Worm (Caenorhabditis elegans) whole organism, L2 larva: ENCODE data around the gene cdc-25.3.

ENCODE experiments used
- C34F6.9 ChIP-seq: fragments of 150-350 bp; optimal IDR thresholded peaks from 2 replicates; lab custom pipeline; 2014; ENCODE audit warnings: missing biosample characterization, missing genetic modification characterization
- F13H6.1 ChIP-seq: sonication (generic microtip); optimal IDR thresholded peaks from 2 replicates; lab custom pipeline; 2016; ENCODE audit warnings: missing genetic modification characterization, missing compliant biosample characterization
- R02D3.7 ChIP-seq: fragments of 150-350 bp; optimal IDR thresholded peaks from 2 replicates; lab custom pipeline; 2014; ENCODE audit warnings: missing biosample characterization, missing genetic modification characterization
- Y55F3AM.14 ChIP-seq: fragments of 200-800 bp; sonication (Bioruptor generic); optimal IDR thresholded peaks from 2 replicates; lab custom pipeline; 2018; ENCODE audit warnings: mild to moderate bottlenecking, missing genetic modification characterization, missing compliant biosample characterization
- ZK546.5 ChIP-seq: sonication (generic microtip); optimal IDR thresholded peaks from 2 replicates; lab custom pipeline; 2017; ENCODE audit warnings: missing biosample characterization, missing genetic modification characterization
- alr-1 ChIP-seq: fragments of 150-350 bp; optimal IDR thresholded peaks from 2 replicates; lab custom pipeline; 2014; ENCODE audit warnings: missing biosample characterization, missing genetic modification characterization
- aly-2 ChIP-seq: fragments of 150-350 bp; optimal IDR thresholded peaks from 2 replicates; lab custom pipeline; 2014; ENCODE audit warnings: missing biosample characterization, missing genetic modification characterization
- ama-1 ChIP-seq: fragments of 150-350 bp; optimal IDR thresholded peaks from 2 replicates; lab custom pipeline; 2018; ENCODE audit warnings: inconsistent platforms
- ceh-16 ChIP-seq: fragments of 150-350 bp; optimal IDR thresholded peaks from 2 replicates; lab custom pipeline; 2014; ENCODE audit warnings: missing biosample characterization, missing genetic modification characterization
- ceh-82 ChIP-seq: fragments of 150-350 bp; optimal IDR thresholded peaks from 2 replicates; lab custom pipeline; 2014; ENCODE audit warnings: missing biosample characterization, missing genetic modification characterization
- crh-2 ChIP-seq: sonication (generic microtip); optimal IDR thresholded peaks from 2 replicates; lab custom pipeline; 2017; ENCODE audit warnings: missing biosample characterization, missing genetic modification characterization
- egl-27 ChIP-seq: sonication (generic microtip); optimal IDR thresholded peaks from 3 replicates; lab custom pipeline; 2017; ENCODE audit warnings: missing biosample characterization, missing genetic modification reagents, missing genetic modification characterization
- elt-1 ChIP-seq: fragments of 150-350 bp; optimal IDR thresholded peaks from 2 replicates; lab custom pipeline; 2014; ENCODE audit warnings: missing biosample characterization, missing genetic modification characterization
- elt-3 ChIP-seq: sonication (generic microtip); optimal IDR thresholded peaks from 2 replicates; lab custom pipeline; 2017; ENCODE audit warnings: missing biosample characterization, missing genetic modification characterization
- fos-1 ChIP-seq: fragments of 150-350 bp; optimal IDR thresholded peaks from 2 replicates; lab custom pipeline; 2014; ENCODE audit warnings: missing biosample characterization, missing genetic modification characterization
- lin-11 ChIP-seq: fragments of 150-350 bp; sonication (generic microtip); optimal IDR thresholded peaks from 2 replicates; lab custom pipeline; 2014; ENCODE audit warnings: missing biosample characterization, missing genetic modification characterization, inconsistent platforms, mixed read lengths
- lin-13 ChIP-seq: fragments of 150-350 bp; optimal IDR thresholded peaks from 2 replicates; lab custom pipeline; 2014; ENCODE audit warnings: missing biosample characterization, missing genetic modification reagents, missing genetic modification characterization
- lin-39 ChIP-seq: fragments of 150-350 bp; optimal IDR thresholded peaks from 2 replicates; lab custom pipeline; 2014; ENCODE audit warnings: missing biosample characterization, missing genetic modification reagents, missing genetic modification characterization
- lsy-2 ChIP-seq, 2 experiments: fragments of 150-350 bp in 1 of 2; sonication (generic microtip) in 1 of 2; optimal IDR thresholded peaks; 2 replicates each; lab custom pipeline; 2014 to 2017; ENCODE audit warnings: missing biosample characterization in 2 of 2, missing genetic modification characterization in 2 of 2
- mbf-1 ChIP-seq: sonication (generic microtip); optimal IDR thresholded peaks from 2 replicates; lab custom pipeline; 2017; ENCODE audit warnings: missing biosample characterization, missing genetic modification characterization
- mdl-1 ChIP-seq, 2 experiments: fragments of 150-350 bp in 1 of 2; sonication (generic microtip) in 1 of 2; optimal IDR thresholded peaks; 2 replicates each; lab custom pipeline; 2017; ENCODE audit warnings: missing biosample characterization in 2 of 2, missing genetic modification characterization in 2 of 2
- nhr-10 ChIP-seq: sonication (generic microtip); optimal IDR thresholded peaks from 2 replicates; lab custom pipeline; 2017; ENCODE audit warnings: missing biosample characterization, missing genetic modification characterization
- nhr-12 ChIP-seq: fragments of 150-350 bp; optimal IDR thresholded peaks from 2 replicates; lab custom pipeline; 2014; ENCODE audit warnings: missing biosample characterization, missing genetic modification characterization
- nhr-23 ChIP-seq: fragments of 150-350 bp; optimal IDR thresholded peaks from 2 replicates; lab custom pipeline; 2014; ENCODE audit warnings: missing biosample characterization, missing genetic modification reagents, missing genetic modification characterization
- nhr-237 ChIP-seq: fragments of 150-350 bp; optimal IDR thresholded peaks from 2 replicates; lab custom pipeline; 2014; ENCODE audit warnings: missing biosample characterization, missing genetic modification characterization
- nhr-25 ChIP-seq: fragments of 150-350 bp; sonication (generic microtip); optimal IDR thresholded peaks from 3 replicates; lab custom pipeline; 2014; ENCODE audit warnings: missing biosample characterization, missing genetic modification characterization
- nhr-6 ChIP-seq: fragments of 150-350 bp; optimal IDR thresholded peaks from 2 replicates; lab custom pipeline; 2014; ENCODE audit warnings: missing biosample characterization, missing genetic modification characterization
- nhr-77 ChIP-seq: fragments of 150-350 bp; optimal IDR thresholded peaks from 2 replicates; lab custom pipeline; 2014; ENCODE audit warnings: missing biosample characterization, missing genetic modification characterization
- peb-1 ChIP-seq: fragments of 150-350 bp; optimal IDR thresholded peaks from 2 replicates; lab custom pipeline; 2014; ENCODE audit warnings: missing biosample characterization, missing genetic modification characterization
- sem-4 ChIP-seq: fragments of 150-350 bp; optimal IDR thresholded peaks from 2 replicates; lab custom pipeline; 2014; ENCODE audit warnings: missing biosample characterization, missing genetic modification reagents, missing genetic modification characterization
- skn-1 ChIP-seq: sonication (generic microtip); optimal IDR thresholded peaks from 2 replicates; lab custom pipeline; 2017; ENCODE audit warnings: missing biosample characterization, missing genetic modification characterization
- sma-3 ChIP-seq: sonication (generic microtip); optimal IDR thresholded peaks from 2 replicates; lab custom pipeline; 2016; ENCODE audit warnings: missing genetic modification reagents, missing genetic modification characterization, missing compliant biosample characterization
- sma-9 ChIP-seq, 2 experiments: fragments of 150-350 bp in 1 of 2; sonication (generic microtip) in 1 of 2; optimal IDR thresholded peaks; 2 replicates each; lab custom pipeline; 2014 to 2016; ENCODE audit warnings: missing genetic modification characterization in 2 of 2, mild to moderate bottlenecking in 1 of 2, missing biosample characterization in 1 of 2, missing compliant biosample characterization in 1 of 2, missing genetic modification reagents in 1 of 2, moderate library complexity in 1 of 2
- snpc-4 ChIP-seq: fragments of 150-350 bp; optimal IDR thresholded peaks from 2 replicates; lab custom pipeline; 2014; ENCODE audit warnings: missing biosample characterization, missing genetic modification characterization
- unc-39 ChIP-seq: fragments of 150-350 bp; optimal IDR thresholded peaks from 2 replicates; lab custom pipeline; 2014; ENCODE audit warnings: missing biosample characterization, missing genetic modification characterization
- unc-55 ChIP-seq: fragments of 150-350 bp; sonication (generic microtip); optimal IDR thresholded peaks from 3 replicates; lab custom pipeline; 2014; ENCODE audit warnings: missing biosample characterization, missing genetic modification reagents, missing genetic modification characterization
- unc-62 ChIP-seq: fragments of 150-350 bp; optimal IDR thresholded peaks from 2 replicates; lab custom pipeline; 2014; ENCODE audit warnings: missing biosample characterization, missing genetic modification reagents, missing genetic modification characterization
- zag-1 ChIP-seq: fragments of 150-350 bp; optimal IDR thresholded peaks from 2 replicates; lab custom pipeline; 2014; ENCODE audit warnings: missing biosample characterization, missing genetic modification characterization
- ztf-1 ChIP-seq: fragments of 200-800 bp; sonication (Bioruptor generic); conservative IDR thresholded peaks from 2 replicates; pipeline ENCODE4 v1.3.6; 2022; ENCODE audit warnings: missing genetic modification characterization, missing compliant biosample characterization
- ztf-4 ChIP-seq: fragments of 150-350 bp; optimal IDR thresholded peaks from 2 replicates; lab custom pipeline; 2014; ENCODE audit warnings: missing biosample characterization, missing genetic modification characterization

The cdc-25.3 gene

ce11 chrIII:8873990-8874668 lies 43.6 kb downstream of the cdc-25.3 start (continued):
- TF ChIP-seq elt-1 (tag; lab: Kevin White, UChicago) (no peak), C34F6.9 (tag; lab: Kevin White, UChicago) (peak; percentile 90), egl-27 (peak; percentile 41), unc-39 (tag; lab: Kevin White, UChicago) (no peak), nhr-25 (tag; lab: Kevin White, UChicago) (peak; percentile 61), elt-3 (tag; lab: Kevin White, UChicago) (no peak), lin-13 (GFP tag; lab: Kevin White, UChicago) (peak; percentile 76), sma-3 (GFP tag; lab: Kevin White, UChicago) (no peak), skn-1 (tag; lab: Kevin White, UChicago) (no peak), ZK546.5 (tag; lab: Kevin White, UChicago) (no peak), nhr-23 (tag; lab: Kevin White, UChicago) (no peak), sma-9 (GFP tag; optimal IDR thresholded peaks at IDR 0.05; lab: Kevin White, UChicago) (peak; percentile 76), sma-9 (tag; optimal IDR thresholded peaks at IDR 0.05; lab: Kevin White, UChicago) (no peak)

DNA sequence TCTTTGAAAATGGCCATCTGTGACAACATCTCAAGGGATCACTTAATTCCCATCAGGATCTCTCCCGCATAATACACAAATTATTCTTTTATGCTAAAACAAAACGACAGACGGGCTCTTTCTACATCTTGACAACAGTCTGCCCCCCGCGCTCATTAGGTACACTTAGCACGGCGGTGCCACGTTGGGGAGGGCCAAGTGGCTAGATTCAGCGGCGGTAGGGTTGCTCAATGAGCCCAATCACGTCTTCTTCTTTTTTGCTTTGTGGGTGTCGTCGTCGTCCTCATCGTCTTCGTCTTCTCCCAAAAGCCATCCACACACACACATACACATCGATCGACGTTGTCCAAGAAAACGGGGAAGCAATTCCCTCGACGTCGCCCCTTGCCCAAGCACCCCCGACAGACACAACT lies 44.7 kb downstream of the cdc-25.3 start:
- TF ChIP-seq Y55F3AM.14 (GFP tag; lab: Kevin White, UChicago) (peak; percentile 37), zag-1 (peak; percentile 55), nhr-25 (tag; lab: Kevin White, UChicago) (no peak), unc-39 (tag; lab: Kevin White, UChicago) (no peak), ztf-1 (GFP tag; lab: Robert Waterston, UW) (0 out of 2 replicates have a peak, but pooled peaks have one; percentile 43), F13H6.1 (tag; lab: Kevin White, UChicago) (no peak), lsy-2 (tag; optimal IDR thresholded peaks at IDR 0.05; lab: Kevin White, UChicago) (no peak), nhr-237 (tag; lab: Kevin White, UChicago) (no peak), nhr-10 (tag; lab: Kevin White, UChicago) (no peak), ceh-16 (tag; lab: Kevin White, UChicago) (no peak), mbf-1 (no peak), sem-4 (tag; lab: Kevin White, UChicago) (no peak), fos-1 (tag; lab: Kevin White, UChicago) (no peak), C34F6.9 (tag; lab: Kevin White, UChicago) (no peak), elt-1 (tag; lab: Kevin White, UChicago) (no peak), nhr-23 (tag; lab: Kevin White, UChicago) (no peak), ZK546.5 (tag; lab: Kevin White, UChicago) (no peak), sma-3 (GFP tag; lab: Kevin White, UChicago) (no peak), unc-62 (GFP tag; lab: Kevin White, UChicago) (no peak), lin-11 (tag; lab: Kevin White, UChicago) (no peak), peb-1 (tag; lab: Kevin White, UChicago) (no peak), nhr-77 (tag; lab: Kevin White, UChicago) (no peak), aly-2 (tag; lab: Kevin White, UChicago) (no peak), ceh-82 (tag; lab: Kevin White, UChicago) (no peak), nhr-6 (tag; lab: Kevin White, UChicago) (no peak), mdl-1 (tag; optimal IDR thresholded peaks at IDR 0.05; lab: Kevin White, UChicago) (no peak), ztf-4 (no peak), lin-13 (GFP tag; lab: Kevin White, UChicago) (no peak), crh-2 (tag; lab: Kevin White, UChicago) (peak; percentile 18), skn-1 (tag; lab: Kevin White, UChicago) (no peak), ama-1 (lab: Kevin White, UChicago) (no peak), nhr-12 (tag; lab: Kevin White, UChicago) (no peak), unc-55 (GFP tag; lab: Kevin White, UChicago) (peak; percentile 15), R02D3.7 (no peak), lin-39 (peak; percentile 34), alr-1 (no peak), snpc-4 (tag; lab: Kevin White, UChicago) (no peak), sma-9 (GFP tag; optimal IDR thresholded peaks at IDR 0.05; lab: Kevin White, UChicago) (no peak), sma-9 (tag; optimal IDR thresholded peaks at IDR 0.05; lab: Kevin White, UChicago) (no peak)
